ENCODE assay signal across 6 fruit fly cellular contexts in genomic region chrX:20524754-20525236, dm6.
A peak's percentile ranks its signal among the peaks of the same experiment; 100 is the strongest.
TF ChIP-seq lines count a peak whose summit lies in the region.

Gene Tak1, minus strand, starts transcription at chrX:20524928.

- TF ChIP-seq CTCF in S2 (optimal IDR thresholded peaks at IDR 0.05; lab: Kevin White, UChicago): peak; percentile 95 to 96
- TF ChIP-seq CTCF in whole organism, embryonic (GFP tag; optimal IDR thresholded peaks at IDR 0.05; lab: Kevin White, UChicago): peak; percentile 99

TF ChIP-seq in whole organism, adult, 20 proteins besides CTCF, POLR2A, EP300 and RAD21 (continues in another document):
- TF ChIP-seq Hr96 (GFP tag; optimal IDR thresholded peaks at IDR 0.05; lab: Kevin White, UChicago) (peak; percentile 75), pad (GFP tag; optimal IDR thresholded peaks at IDR 0.05; lab: Kevin White, UChicago) (peak; percentile 55), CG14711 (tag; optimal IDR thresholded peaks at IDR 0.05; lab: Kevin White, UChicago) (no peak), Clk (GFP tag; optimal IDR thresholded peaks at IDR 0.05; lab: Kevin White, UChicago) (no peak), cic (GFP tag; optimal IDR thresholded peaks at IDR 0.05; lab: Kevin White, UChicago) (no peak), kay (GFP tag; lab: Kevin White, UChicago; ENCODE audit: borderline replicate concordance) (no peak), CG11617 (GFP tag; optimal IDR thresholded peaks at IDR 0.05; lab: Kevin White, UChicago) (no peak), Crg-1 (GFP tag; optimal IDR thresholded peaks at IDR 0.05; lab: Kevin White, UChicago) (peak; percentile 10), CG7045 (GFP tag; optimal IDR thresholded peaks at IDR 0.05; lab: Kevin White, UChicago) (no peak), CG5204 (GFP tag; optimal IDR thresholded peaks at IDR 0.05; lab: Kevin White, UChicago) (no peak), toe (GFP tag; optimal IDR thresholded peaks at IDR 0.05; lab: Kevin White, UChicago) (peak; percentile 37), CG7101 (tag; optimal IDR thresholded peaks at IDR 0.05; lab: Kevin White, UChicago) (peak; percentile 42), ovo (GFP tag; optimal IDR thresholded peaks at IDR 0.05; lab: Kevin White, UChicago) (peak; percentile 45), tj (GFP tag; optimal IDR thresholded peaks at IDR 0.05; lab: Kevin White, UChicago) (peak; percentile 3), CG33017 (tag; optimal IDR thresholded peaks at IDR 0.05; lab: Kevin White, UChicago) (no peak), CG1620 (GFP tag; optimal IDR thresholded peaks at IDR 0.05; lab: Kevin White, UChicago) (peak; percentile 72), bab1 (GFP tag; optimal IDR thresholded peaks at IDR 0.05; lab: Kevin White, UChicago) (peak; percentile 72), Mnt (GFP tag; optimal IDR thresholded peaks at IDR 0.05; lab: Kevin White, UChicago) (peak; percentile 22)

TF ChIP-seq in whole organism, embryonic, 481 proteins besides CTCF, POLR2A, EP300 and RAD21 (continues in another document):
- peak; percentile 56 for TF ChIP-seq sisA (GFP tag; IDR thresholded peaks at IDR 0.05; lab: Robert Waterston, UW)
- peak; percentile 79 for TF ChIP-seq CG7963 (GFP tag; IDR thresholded peaks at IDR 0.05; lab: Robert Waterston, UW; ENCODE audit: partially characterized antibody)
- TF ChIP-seq hbn (GFP tag; IDR thresholded peaks at IDR 0.05; lab: Robert Waterston, UW; ENCODE audit: partially characterized antibody): peak; percentile 60
- TF ChIP-seq mirr (GFP tag; optimal IDR thresholded peaks at IDR 0.05; lab: Kevin White, UChicago): peak; percentile 48
- 0 out of 2 replicates have a peak, but pooled peaks have one; percentile 45 for TF ChIP-seq HLH3B (GFP tag; IDR thresholded peaks at IDR 0.05; lab: Robert Waterston, UW)
- peak; percentile 70 for TF ChIP-seq mld (GFP tag; IDR thresholded peaks at IDR 0.05; lab: Robert Waterston, UW; ENCODE audit: partially characterized antibody)
- peak; percentile 28 for TF ChIP-seq CG10543 (GFP tag; optimal IDR thresholded peaks at IDR 0.05; lab: Kevin White, UChicago)
- peak; percentile 82 for TF ChIP-seq Dll (GFP tag; IDR thresholded peaks at IDR 0.05; lab: Robert Waterston, UW; ENCODE audit: partially characterized antibody)
- TF ChIP-seq zen (tag; optimal IDR thresholded peaks at IDR 0.05; lab: Kevin White, UChicago): peak; percentile 18
- peak; percentile 69 for TF ChIP-seq CG33213 (GFP tag; optimal IDR thresholded peaks at IDR 0.05; lab: Kevin White, UChicago)
- no peak for TF ChIP-seq C15 (GFP tag; IDR thresholded peaks at IDR 0.05; lab: Robert Waterston, UW)
- peak; percentile 60 for TF ChIP-seq pum (GFP tag; optimal IDR thresholded peaks at IDR 0.05; lab: Kevin White, UChicago)
- TF ChIP-seq danr (GFP tag; IDR thresholded peaks at IDR 0.05; lab: Robert Waterston, UW): no peak
- TF ChIP-seq Doc3 (GFP tag; IDR thresholded peaks at IDR 0.05; lab: Robert Waterston, UW; ENCODE audit: partially characterized antibody): peak; percentile 72
- no peak for TF ChIP-seq pan (optimal IDR thresholded peaks at IDR 0.05; lab: Kevin White, UChicago)
- peak in 1 of 2 experiments; percentile 45 for TF ChIP-seq pan (GFP tag; optimal IDR thresholded peaks at IDR 0.05 in 1 of 2, IDR thresholded peaks at IDR 0.05 in 1 of 2)
- TF ChIP-seq sqz (GFP tag; optimal IDR thresholded peaks at IDR 0.05; lab: Kevin White, UChicago): peak; percentile 45

TF ChIP-seq in whole organism, prepupa, 60 proteins besides CTCF, POLR2A, EP300 and RAD21 (continues in another document):
- TF ChIP-seq CG8632 (GFP tag; optimal IDR thresholded peaks at IDR 0.05; lab: Kevin White, UChicago): no peak
- TF ChIP-seq eg (GFP tag; IDR thresholded peaks at IDR 0.05; lab: Robert Waterston, UW): no peak
- peak; percentile 4 for TF ChIP-seq CG10631 (GFP tag; optimal IDR thresholded peaks at IDR 0.05; lab: Kevin White, UChicago)
- TF ChIP-seq fd59A (GFP tag; optimal IDR thresholded peaks at IDR 0.05; lab: Kevin White, UChicago): no peak
- no peak for TF ChIP-seq ss (GFP tag; optimal IDR thresholded peaks at IDR 0.05; lab: Kevin White, UChicago)
- no peak for TF ChIP-seq Hr4 (GFP tag; optimal IDR thresholded peaks at IDR 0.05; lab: Kevin White, UChicago)
- peak; percentile 27 for TF ChIP-seq CG3919 (GFP tag; optimal IDR thresholded peaks at IDR 0.05; lab: Kevin White, UChicago)
- no peak for TF ChIP-seq Ets21C (GFP tag; optimal IDR thresholded peaks at IDR 0.05; lab: Kevin White, UChicago)
- peak; percentile 39 for TF ChIP-seq acj6 (GFP tag; optimal IDR thresholded peaks at IDR 0.05; lab: Kevin White, UChicago)
- no peak for TF ChIP-seq CG6854 (GFP tag; optimal IDR thresholded peaks at IDR 0.05; lab: Kevin White, UChicago)
- peak; percentile 15 for TF ChIP-seq CG3032 (tag; optimal IDR thresholded peaks at IDR 0.05; lab: Kevin White, UChicago)
- TF ChIP-seq Blimp-1 (GFP tag; optimal IDR thresholded peaks at IDR 0.05; lab: Kevin White, UChicago): no peak
- TF ChIP-seq Eip78C (GFP tag; lab: Kevin White, UChicago): peak; percentile 44
- TF ChIP-seq Sox15 (GFP tag; optimal IDR thresholded peaks at IDR 0.05; lab: Kevin White, UChicago): peak; percentile 4
- TF ChIP-seq CG8119 (GFP tag; IDR thresholded peaks at IDR 0.05; lab: Robert Waterston, UW): no peak
- peak; percentile 49 for TF ChIP-seq Sox14 (GFP tag; optimal IDR thresholded peaks at IDR 0.05; lab: Kevin White, UChicago)
- no peak for TF ChIP-seq vri (GFP tag; optimal IDR thresholded peaks at IDR 0.05; lab: Kevin White, UChicago)
- TF ChIP-seq Gug (GFP tag; IDR thresholded peaks at IDR 0.05; lab: Robert Waterston, UW): no peak
- TF ChIP-seq CG9139 (GFP tag; optimal IDR thresholded peaks at IDR 0.05; lab: Kevin White, UChicago): no peak
- TF ChIP-seq Ets96B (tag; optimal IDR thresholded peaks at IDR 0.05; lab: Kevin White, UChicago): no peak
- no peak for TF ChIP-seq CG34406 (GFP tag; optimal IDR thresholded peaks at IDR 0.05; lab: Kevin White, UChicago)

TF ChIP-seq in whole organism, pupa, 21 proteins besides CTCF, POLR2A, EP300 and RAD21:
- TF ChIP-seq CG17806 (tag; optimal IDR thresholded peaks at IDR 0.05; lab: Kevin White, UChicago) (no peak), CG4496 (GFP tag; IDR thresholded peaks at IDR 0.05; lab: Robert Waterston, UW) (0 out of 3 replicates have a peak, but pooled peaks have one; percentile 48)

TF ChIP-seq in whole organism, wandering third instar larva, 38 proteins besides CTCF, POLR2A, EP300 and RAD21 (continues in another document):
- TF ChIP-seq dmrt93B (GFP tag; optimal IDR thresholded peaks at IDR 0.05; lab: Kevin White, UChicago) (peak; percentile 14), pan (optimal IDR thresholded peaks at IDR 0.05; lab: Kevin White, UChicago) (no peak), Jra (GFP tag; optimal IDR thresholded peaks at IDR 0.05; lab: Kevin White, UChicago) (peak; percentile 23), tai (GFP tag; optimal IDR thresholded peaks at IDR 0.05; lab: Kevin White, UChicago) (peak; percentile 27), Abd-B (GFP tag; optimal IDR thresholded peaks at IDR 0.05; lab: Kevin White, UChicago) (no peak), jim (GFP tag; optimal IDR thresholded peaks at IDR 0.05; lab: Kevin White, UChicago) (no peak), Dfd (GFP tag; optimal IDR thresholded peaks at IDR 0.05; lab: Kevin White, UChicago) (no peak), sage (GFP tag; optimal IDR thresholded peaks at IDR 0.05; lab: Kevin White, UChicago) (no peak), Hr78 (GFP tag; optimal IDR thresholded peaks at IDR 0.05; lab: Kevin White, UChicago) (no peak), CG32264 (GFP tag; optimal IDR thresholded peaks at IDR 0.05; lab: Kevin White, UChicago) (no peak), fru (GFP tag; optimal IDR thresholded peaks at IDR 0.05; lab: Kevin White, UChicago) (peak; percentile 40), N (GFP tag; optimal IDR thresholded peaks at IDR 0.05; lab: Kevin White, UChicago) (no peak), foxo (GFP tag; optimal IDR thresholded peaks at IDR 0.05; lab: Kevin White, UChicago) (peak in 1 of 2 experiments; percentile 70), Rel (GFP tag; optimal IDR thresholded peaks at IDR 0.05; lab: Kevin White, UChicago) (no peak), Rel (tag; optimal IDR thresholded peaks at IDR 0.05; lab: Kevin White, UChicago) (no peak), Dif (GFP tag; optimal IDR thresholded peaks at IDR 0.05; lab: Kevin White, UChicago; ENCODE audit: partially characterized antibody) (peak; percentile 82), ey (GFP tag; optimal IDR thresholded peaks at IDR 0.05; lab: Kevin White, UChicago) (peak; percentile 37), Vsx2 (GFP tag; optimal IDR thresholded peaks at IDR 0.05; lab: Kevin White, UChicago; ENCODE audit: partially characterized antibody) (peak; percentile 95), Sp1 (GFP tag; optimal IDR thresholded peaks at IDR 0.05; lab: Kevin White, UChicago) (no peak), usp (GFP tag; optimal IDR thresholded peaks at IDR 0.05; lab: Kevin White, UChicago) (no peak), Hr83 (GFP tag; optimal IDR thresholded peaks at IDR 0.05; lab: Kevin White, UChicago; ENCODE audit: poor library complexity, severe bottlenecking) (peak; percentile 66), Myc (optimal IDR thresholded peaks at IDR 0.05; lab: Kevin White, UChicago) (peak; percentile 80), CrebA (GFP tag; optimal IDR thresholded peaks at IDR 0.05; lab: Kevin White, UChicago; ENCODE audit: borderline replicate concordance) (no peak), woc (GFP tag; optimal IDR thresholded peaks at IDR 0.05; lab: Kevin White, UChicago) (no peak), HLH106 (tag; optimal IDR thresholded peaks at IDR 0.05; lab: Kevin White, UChicago) (peak; percentile 53), lola (GFP tag; optimal IDR thresholded peaks at IDR 0.05; lab: Kevin White, UChicago) (no peak), Mio (GFP tag; optimal IDR thresholded peaks at IDR 0.05; lab: Kevin White, UChicago) (no peak), rgr (GFP tag; optimal IDR thresholded peaks at IDR 0.05; lab: Kevin White, UChicago) (peak; percentile 43), GATAd (GFP tag; optimal IDR thresholded peaks at IDR 0.05; lab: Kevin White, UChicago) (no peak), br (GFP tag; optimal IDR thresholded peaks at IDR 0.05; lab: Kevin White, UChicago) (peak; percentile 36), dl (GFP tag; optimal IDR thresholded peaks at IDR 0.05; lab: Kevin White, UChicago; ENCODE audit: insufficient read depth in 1 of 2, partially characterized antibody in 2 of 2) (peak in 1 of 2 experiments; percentile 55), dsf (GFP tag; optimal IDR thresholded peaks at IDR 0.05; lab: Kevin White, UChicago; ENCODE audit: borderline replicate concordance) (no peak), CG9705 (GFP tag; optimal IDR thresholded peaks at IDR 0.05; lab: Kevin White, UChicago) (peak; percentile 42), Hnf4 (GFP tag; optimal IDR thresholded peaks at IDR 0.05; lab: Kevin White, UChicago) (peak; percentile 65), sv (GFP tag; optimal IDR thresholded peaks at IDR 0.05; lab: Kevin White, UChicago) (peak; percentile 11), brk (GFP tag; optimal IDR thresholded peaks at IDR 0.05; lab: Kevin White, UChicago) (no peak), psq (GFP tag; optimal IDR thresholded peaks at IDR 0.05; lab: Kevin White, UChicago) (peak; percentile 43)
